Fruit fly (Drosophila melanogaster) whole organism, embryonic: ENCODE results near the gene deltaCOP.
A peak's percentile ranks its signal among the peaks of the same experiment; 100 is the strongest.

Experiments
- Blimp-1 ChIP-seq: fragments of 200-800 bp; sonication (Bioruptor generic); optimal IDR thresholded peaks from 3 replicates; lab custom pipeline; 2018; ENCODE audit warnings: missing biosample characterization, missing genetic modification characterization, mild to moderate bottlenecking, moderate library complexity, missing genetic modification reagents
- CG10147 ChIP-seq: fragments of 200-800 bp; sonication (Bioruptor generic); optimal IDR thresholded peaks from 2 replicates; lab custom pipeline; 2019; ENCODE audit warnings: missing biosample characterization, mild to moderate bottlenecking, missing genetic modification characterization, moderate library complexity
- CG1024 ChIP-seq: fragments of 200-800 bp; sonication (Bioruptor generic); IDR thresholded peaks from 2 replicates; pipeline ENCODE4 v1.3.6; 2022; ENCODE audit warnings: missing biosample characterization, missing genetic modification characterization
- CG10431 ChIP-seq: fragments of 200-800 bp; sonication (Bioruptor generic); optimal IDR thresholded peaks from 3 replicates; lab custom pipeline; 2018; ENCODE audit warnings: missing biosample characterization, mild to moderate bottlenecking, missing genetic modification characterization
- CG10565 ChIP-seq: fragments of 200-800 bp; sonication (Bioruptor generic); optimal IDR thresholded peaks from 3 replicates; lab custom pipeline; 2016; ENCODE audit warnings: missing biosample characterization, mild to moderate bottlenecking, missing genetic modification characterization
- CG12155 ChIP-seq: fragments of 200-800 bp; sonication (Bioruptor generic); optimal IDR thresholded peaks from 3 replicates; lab custom pipeline; 2016; ENCODE audit warnings: missing biosample characterization, missing genetic modification characterization
- CG12299 ChIP-seq: fragments of 200-800 bp; sonication (Bioruptor generic); optimal IDR thresholded peaks from 2 replicates; lab custom pipeline; 2018; ENCODE audit warnings: missing biosample characterization, mild to moderate bottlenecking, missing genetic modification characterization
- CG1233 ChIP-seq: fragments of 200-800 bp; sonication (Bioruptor generic); optimal IDR thresholded peaks from 4 replicates; lab custom pipeline; 2018; ENCODE audit warnings: missing biosample characterization, mild to moderate bottlenecking, missing genetic modification characterization
- CG12769 ChIP-seq: fragments of 200-800 bp; sonication (Bioruptor generic); optimal IDR thresholded peaks from 2 replicates; lab custom pipeline; 2019; ENCODE audit warnings: missing biosample characterization, mild to moderate bottlenecking, missing genetic modification characterization, moderate library complexity
- CG13287 ChIP-seq: fragments of 200-800 bp; sonication (Bioruptor generic); IDR thresholded peaks from 2 replicates; pipeline ENCODE4 v1.3.6; 2022; ENCODE audit warnings: missing biosample characterization, missing genetic modification characterization; ENCODE audit not compliant: partially characterized antibody
- CG14965 ChIP-seq: fragments of 200-800 bp; sonication (Bioruptor generic); optimal IDR thresholded peaks from 2 replicates; lab custom pipeline; 2016; ENCODE audit warnings: missing biosample characterization, missing genetic modification characterization, borderline replicate concordance
- CG17359 ChIP-seq: fragments of 200-800 bp; sonication (Bioruptor generic); optimal IDR thresholded peaks from 3 replicates; lab custom pipeline; 2018; ENCODE audit warnings: missing biosample characterization, mild to moderate bottlenecking, missing genetic modification characterization, moderate library complexity
- CG17361 ChIP-seq: fragments of 200-800 bp; sonication (Bioruptor generic); IDR thresholded peaks from 3 replicates; pipeline ENCODE4 v1.3.6; 2022; ENCODE audit warnings: missing biosample characterization, missing genetic modification characterization
- CG17802 ChIP-seq: fragments of 200-800 bp; sonication (Bioruptor generic); optimal IDR thresholded peaks from 2 replicates; lab custom pipeline; 2018; ENCODE audit warnings: missing biosample characterization, mild to moderate bottlenecking, missing genetic modification characterization, moderate library complexity
- CG18476 ChIP-seq: fragments of 200-800 bp; sonication (Bioruptor generic); optimal IDR thresholded peaks from 2 replicates; lab custom pipeline; 2016; ENCODE audit warnings: missing biosample characterization, mild to moderate bottlenecking, missing genetic modification characterization
- CG2202 ChIP-seq: fragments of 200-800 bp; sonication (Bioruptor generic); optimal IDR thresholded peaks from 2 replicates; lab custom pipeline; 2018; ENCODE audit warnings: missing biosample characterization, mild to moderate bottlenecking, missing genetic modification characterization
- CG31224 ChIP-seq: fragments of 200-800 bp; sonication (Bioruptor generic); IDR thresholded peaks from 2 replicates; pipeline ENCODE4 v1.3.6; 2022; ENCODE audit warnings: missing biosample characterization, missing genetic modification characterization
- CG4730 ChIP-seq: fragments of 200-800 bp; sonication (Bioruptor generic); IDR thresholded peaks from 2 replicates; pipeline ENCODE4 v1.3.6; 2022; ENCODE audit warnings: missing biosample characterization, missing genetic modification characterization
- CG6654 ChIP-seq: fragments of 200-800 bp; sonication (Bioruptor generic); optimal IDR thresholded peaks from 2 replicates; lab custom pipeline; 2017; ENCODE audit warnings: missing biosample characterization, mild to moderate bottlenecking, missing genetic modification characterization
- CG6683 ChIP-seq: fragments of 200-800 bp; sonication (Bioruptor generic); optimal IDR thresholded peaks from 2 replicates; lab custom pipeline; 2017; ENCODE audit warnings: missing biosample characterization, mild to moderate bottlenecking, missing genetic modification characterization, missing genetic modification reagents
- CG7357 ChIP-seq: fragments of 200-800 bp; sonication (Bioruptor generic); IDR thresholded peaks from 3 replicates; pipeline ENCODE4 v1.3.6; 2022; ENCODE audit warnings: missing biosample characterization, missing genetic modification characterization
- CG7372 ChIP-seq: fragments of 200-800 bp; sonication (Bioruptor generic); IDR thresholded peaks from 2 replicates; pipeline ENCODE4 v1.3.6; 2022; ENCODE audit warnings: missing biosample characterization, missing genetic modification characterization
- CHES-1-like ChIP-seq: fragments of 200-800 bp; sonication (Bioruptor generic); optimal IDR thresholded peaks from 2 replicates; lab custom pipeline; 2016; ENCODE audit warnings: missing biosample characterization, missing genetic modification characterization
- Dad ChIP-seq: fragments of 200-800 bp; sonication (Bioruptor generic); optimal IDR thresholded peaks from 3 replicates; lab custom pipeline; 2016; ENCODE audit warnings: missing biosample characterization, missing genetic modification characterization
- Eip74EF ChIP-seq, 2 experiments: fragments of 200-800 bp in 1 of 2; fragments of >200 bp in 1 of 2; sonication (Bioruptor generic) in 1 of 2; optimal IDR thresholded peaks; 2 replicates each; lab custom pipeline; 2017 to 2019; ENCODE audit warnings: missing biosample characterization in 2 of 2, missing genetic modification characterization in 2 of 2, mild to moderate bottlenecking in 1 of 2, moderate library complexity in 1 of 2
- Elba2 ChIP-seq: fragments of 200-800 bp; sonication (Bioruptor generic); optimal IDR thresholded peaks from 3 replicates; lab custom pipeline; 2016; ENCODE audit warnings: missing biosample characterization, missing genetic modification characterization
- Fer1 ChIP-seq: fragments of 200-800 bp; sonication (Bioruptor generic); optimal IDR thresholded peaks from 2 replicates; lab custom pipeline; 2017; ENCODE audit warnings: missing biosample characterization, mild to moderate bottlenecking, missing genetic modification characterization
- GATAe ChIP-seq: fragments of 200-800 bp; sonication (Bioruptor generic); conservative IDR thresholded peaks from 2 replicates; pipeline ENCODE4 v1.3.6; 2022; ENCODE audit warnings: missing biosample characterization, missing genetic modification characterization
- HLH54F ChIP-seq: fragments of 200-800 bp; sonication (Bioruptor generic); optimal IDR thresholded peaks from 3 replicates; lab custom pipeline; 2016; ENCODE audit warnings: missing biosample characterization, missing genetic modification characterization
- Hr39 ChIP-seq: fragments of >200 bp; optimal IDR thresholded peaks from 2 replicates; lab custom pipeline; 2017
- Hr78 ChIP-seq, 2 experiments: fragments of 200-800 bp in 1 of 2; fragments of >200 bp in 1 of 2; sonication (Bioruptor generic) in 1 of 2; optimal IDR thresholded peaks; 2 replicates each; lab custom pipeline; 2017 to 2019; ENCODE audit warnings: missing biosample characterization in 2 of 2, missing genetic modification characterization in 2 of 2, mild to moderate bottlenecking in 1 of 2, moderate library complexity in 1 of 2
- MESR4 ChIP-seq: fragments of 200-800 bp; sonication (Bioruptor generic); optimal IDR thresholded peaks from 2 replicates; lab custom pipeline; 2018; ENCODE audit warnings: missing biosample characterization, mild to moderate bottlenecking, missing genetic modification characterization, moderate library complexity
- Nf-YC ChIP-seq: fragments of 200-800 bp; optimal IDR thresholded peaks from 3 replicates; lab custom pipeline; 2019; ENCODE audit warnings: missing biosample characterization, mild to moderate bottlenecking, missing genetic modification characterization, moderate library complexity
- PHDP ChIP-seq: fragments of 200-800 bp; sonication (Bioruptor generic); optimal IDR thresholded peaks from 3 replicates; lab custom pipeline; 2018; ENCODE audit warnings: missing biosample characterization, mild to moderate bottlenecking, missing genetic modification characterization, moderate library complexity
- Rfx ChIP-seq: fragments of 200-800 bp; sonication (Bioruptor generic); IDR thresholded peaks from 2 replicates; pipeline ENCODE4 v1.3.6; 2022; ENCODE audit warnings: missing biosample characterization, missing genetic modification characterization
- Sry-δ ChIP-seq: fragments of 200-800 bp; sonication (Bioruptor generic); optimal IDR thresholded peaks from 2 replicates; lab custom pipeline; 2016; ENCODE audit warnings: missing biosample characterization, missing genetic modification characterization
- Ssrp ChIP-seq: fragments of 200-800 bp; sonication (Bioruptor generic); optimal IDR thresholded peaks from 2 replicates; lab custom pipeline; 2018; ENCODE audit warnings: missing biosample characterization, mild to moderate bottlenecking, missing genetic modification characterization, moderate library complexity
- Xrp1 ChIP-seq: fragments of 200-800 bp; sonication (Bioruptor generic); IDR thresholded peaks from 2 replicates; pipeline ENCODE4 v1.3.6; 2022; ENCODE audit warnings: missing biosample characterization, missing genetic modification characterization
- ap ChIP-seq: fragments of 200-800 bp; sonication (Bioruptor generic); IDR thresholded peaks from 2 replicates; pipeline ENCODE4 v1.3.6; 2022; ENCODE audit warnings: missing biosample characterization, missing genetic modification characterization
- chinmo ChIP-seq: fragments of 200-800 bp; sonication (Bioruptor generic); IDR thresholded peaks from 4 replicates; pipeline ENCODE4 v1.3.6; 2022; ENCODE audit warnings: missing biosample characterization, missing genetic modification characterization; ENCODE audit not compliant: partially characterized antibody
- eyg ChIP-seq: fragments of 200-800 bp; sonication (Bioruptor generic); optimal IDR thresholded peaks from 3 replicates; lab custom pipeline; 2016; ENCODE audit warnings: missing biosample characterization, missing genetic modification characterization
- insv ChIP-seq, 2 experiments: fragments of 200-800 bp; sonication (Bioruptor generic); optimal IDR thresholded peaks; 3 replicates each; lab custom pipeline; 2016 to 2018; ENCODE audit warnings: missing biosample characterization in 2 of 2, missing genetic modification characterization in 2 of 2
- kni ChIP-seq: fragments of 200-800 bp; sonication (Bioruptor generic); optimal IDR thresholded peaks from 3 replicates; lab custom pipeline; 2017; ENCODE audit warnings: mild to moderate bottlenecking, missing biosample characterization, missing genetic modification reagents, missing genetic modification characterization
- lab ChIP-seq: fragments of 200-800 bp; sonication (Bioruptor generic); optimal IDR thresholded peaks from 3 replicates; lab custom pipeline; 2017; ENCODE audit warnings: missing biosample characterization, missing genetic modification characterization, mild to moderate bottlenecking, moderate library complexity, missing genetic modification reagents
- nerfin-2 ChIP-seq: fragments of 200-800 bp; sonication (Bioruptor generic); IDR thresholded peaks from 2 replicates; pipeline ENCODE4 v1.3.6; 2022; ENCODE audit warnings: missing biosample characterization, missing genetic modification characterization; ENCODE audit not compliant: partially characterized antibody
- seq ChIP-seq: fragments of 200-800 bp; sonication (Bioruptor generic); IDR thresholded peaks from 2 replicates; pipeline ENCODE4 v1.3.6; 2022; ENCODE audit warnings: missing biosample characterization, missing genetic modification characterization
- slbo ChIP-seq: fragments of 200-800 bp; sonication (Bioruptor generic); IDR thresholded peaks from 2 replicates; pipeline ENCODE4 v1.3.6; 2022; ENCODE audit warnings: missing biosample characterization, missing genetic modification characterization
- tll ChIP-seq, 2 experiments: fragments of 200-800 bp in 1 of 2; fragments of >200 bp in 1 of 2; sonication (Bioruptor generic) in 1 of 2; optimal IDR thresholded peaks; 2 replicates each; lab custom pipeline; 2017 to 2019; ENCODE audit warnings: missing biosample characterization in 2 of 2, missing genetic modification characterization in 2 of 2, mild to moderate bottlenecking in 1 of 2, moderate library complexity in 1 of 2
- zf30C ChIP-seq: fragments of 200-800 bp; sonication (Bioruptor generic); optimal IDR thresholded peaks from 3 replicates; lab custom pipeline; 2018; ENCODE audit warnings: missing biosample characterization, mild to moderate bottlenecking, missing genetic modification characterization

deltaCOP gene

dm6 chrX:1854070-1854469, 7.5 kb downstream of the deltaCOP start (continued):
- TF ChIP-seq MESR4 (GFP tag; lab: Kevin White, UChicago): no peak
- no peak for TF ChIP-seq Elba2 (GFP tag; lab: Kevin White, UChicago)
- no peak for TF ChIP-seq nerfin-2 (GFP tag; lab: Robert Waterston, UW)
- TF ChIP-seq CG10147: peak; percentile 26
- no peak for TF ChIP-seq CG6654 (GFP tag; lab: Kevin White, UChicago)
- TF ChIP-seq Fer1 (GFP tag; lab: Kevin White, UChicago): peak; percentile 95
- 0 out of 2 replicates have a peak, but pooled peaks have one; percentile 13 for TF ChIP-seq CG1024 (GFP tag; lab: Robert Waterston, UW)
- peak; percentile 72 for TF ChIP-seq CG12299
- no peak for TF ChIP-seq tll (GFP tag; optimal IDR thresholded peaks at IDR 0.05; lab: Kevin White, UChicago)
- 0 out of 2 replicates have a peak, but pooled peaks have one; percentile 14 for TF ChIP-seq CG7372 (GFP tag; lab: Robert Waterston, UW)
- peak; percentile 35 for TF ChIP-seq Nf-YC (tag; lab: Kevin White, UChicago)
- no peak for TF ChIP-seq CG17361 (GFP tag; lab: Robert Waterston, UW)
- peak; percentile 34; the same call in 1 of the 2 replicates for TF ChIP-seq GATAe (GFP tag; lab: Robert Waterston, UW)
- peak; percentile 97 for TF ChIP-seq lab (GFP tag; lab: Kevin White, UChicago)
- TF ChIP-seq CG17802 (tag; lab: Kevin White, UChicago): no peak
- peak; percentile 80 for TF ChIP-seq Rfx
- TF ChIP-seq Hr78 (GFP tag; optimal IDR thresholded peaks at IDR 0.05; lab: Kevin White, UChicago): no peak
- peak; percentile 15 for TF ChIP-seq Dad (GFP tag; lab: Kevin White, UChicago)
- peak; percentile 58 for TF ChIP-seq PHDP (tag; lab: Kevin White, UChicago)
- no peak for TF ChIP-seq CG2202 (tag; lab: Kevin White, UChicago)
- TF ChIP-seq CG14965 (GFP tag; lab: Kevin White, UChicago): peak; percentile 50
- TF ChIP-seq CG4730 (GFP tag; lab: Robert Waterston, UW): no peak
- TF ChIP-seq CG12155: peak; percentile 6
- peak; percentile 21; the same call in 1 of the 3 replicates for TF ChIP-seq CG7357 (GFP tag; lab: Robert Waterston, UW)
- no peak for TF ChIP-seq kni (GFP tag; lab: Kevin White, UChicago)
- peak; percentile 70 for TF ChIP-seq CHES-1-like (GFP tag; lab: Kevin White, UChicago)
- TF ChIP-seq CG10565 (GFP tag; lab: Kevin White, UChicago): no peak
- peak; percentile 82 for TF ChIP-seq CG6683 (GFP tag; lab: Kevin White, UChicago)
- TF ChIP-seq CG17359 (tag; lab: Kevin White, UChicago): peak; percentile 55
- 0 out of 2 replicates have a peak, but pooled peaks have one; percentile 13 for TF ChIP-seq ap (GFP tag; lab: Robert Waterston, UW)
- no peak for TF ChIP-seq chinmo (GFP tag; lab: Robert Waterston, UW)
- TF ChIP-seq CG13287: no peak
- peak; percentile 88 for TF ChIP-seq seq (GFP tag; lab: Robert Waterston, UW)
- TF ChIP-seq CG18476 (GFP tag; lab: Kevin White, UChicago): peak; percentile 38
- TF ChIP-seq Blimp-1 (GFP tag; lab: Kevin White, UChicago): no peak
- TF ChIP-seq CG12769 (tag; lab: Kevin White, UChicago): peak; percentile 85
- no peak for TF ChIP-seq Hr39 (lab: Kevin White, UChicago)
- TF ChIP-seq Xrp1 (GFP tag; lab: Robert Waterston, UW): no peak
- no peak for TF ChIP-seq Ssrp
- TF ChIP-seq insv (GFP tag; optimal IDR thresholded peaks at IDR 0.05; lab: Kevin White, UChicago): peak in 1 of 2 experiments; percentile 51
- no peak for TF ChIP-seq CG10431
- TF ChIP-seq eyg (GFP tag; lab: Kevin White, UChicago): peak; percentile 84
- no peak for TF ChIP-seq zf30C (GFP tag; lab: Kevin White, UChicago)
- peak; percentile 61 for TF ChIP-seq CG1233
- TF ChIP-seq Eip74EF (GFP tag; optimal IDR thresholded peaks at IDR 0.05; lab: Kevin White, UChicago): peak in 1 of 2 experiments; percentile 59
- 0 out of 2 replicates have a peak, but pooled peaks have one; percentile 37 for TF ChIP-seq CG31224 (GFP tag; lab: Robert Waterston, UW)
- TF ChIP-seq HLH54F (GFP tag; lab: Kevin White, UChicago): peak; percentile 11
- TF ChIP-seq slbo (GFP tag; lab: Robert Waterston, UW): peak; percentile 40
- peak; percentile 28 for TF ChIP-seq Sry-δ (GFP tag; lab: Kevin White, UChicago)
